Fruit fly (Drosophila melanogaster) whole organism, embryonic: ENCODE data around the gene CG13313.

Experiments used
- BEAF-32 ChIP-seq: fragments of 200-800 bp; sonication (Bioruptor generic); optimal IDR thresholded peaks from 3 replicates; lab custom pipeline; 2017; ENCODE audit warnings: missing biosample characterization, missing genetic modification characterization, mild to moderate bottlenecking, moderate library complexity, missing genetic modification reagents
- BtbVII ChIP-seq: fragments of 200-800 bp; sonication (Bioruptor generic); optimal IDR thresholded peaks from 3 replicates; lab custom pipeline; 2017; ENCODE audit warnings: missing biosample characterization, mild to moderate bottlenecking, missing genetic modification characterization
- CG10654 ChIP-seq: fragments of 200-800 bp; sonication (Bioruptor generic); optimal IDR thresholded peaks from 2 replicates; lab custom pipeline; 2016; ENCODE audit warnings: missing biosample characterization, missing genetic modification characterization
- CG11456 ChIP-seq: fragments of 200-800 bp; sonication (Bioruptor generic); IDR thresholded peaks from 3 replicates; pipeline ENCODE4 v1.3.6; 2022; ENCODE audit warnings: missing biosample characterization, missing genetic modification characterization
- CG12299 ChIP-seq: fragments of 200-800 bp; sonication (Bioruptor generic); optimal IDR thresholded peaks from 2 replicates; lab custom pipeline; 2018; ENCODE audit warnings: missing biosample characterization, mild to moderate bottlenecking, missing genetic modification characterization
- CG12769 ChIP-seq: fragments of 200-800 bp; sonication (Bioruptor generic); optimal IDR thresholded peaks from 2 replicates; lab custom pipeline; 2019; ENCODE audit warnings: missing biosample characterization, mild to moderate bottlenecking, missing genetic modification characterization, moderate library complexity
- CG14441 ChIP-seq: fragments of 200-800 bp; sonication (Bioruptor generic); IDR thresholded peaks from 2 replicates; pipeline ENCODE4 v1.3.6; 2022; ENCODE audit warnings: missing biosample characterization, missing genetic modification characterization
- CG14860 ChIP-seq: fragments of 200-800 bp; sonication (Bioruptor generic); IDR thresholded peaks from 3 replicates; pipeline ENCODE4 v1.3.6; 2022; ENCODE audit warnings: missing biosample characterization, missing genetic modification characterization; ENCODE audit not compliant: partially characterized antibody
- CG1603 ChIP-seq: fragments of 200-800 bp; sonication (Bioruptor generic); optimal IDR thresholded peaks from 2 replicates; lab custom pipeline; 2019; ENCODE audit warnings: missing biosample characterization, mild to moderate bottlenecking, missing genetic modification characterization, moderate library complexity
- CG30403 ChIP-seq: fragments of 200-800 bp; sonication (Bioruptor generic); optimal IDR thresholded peaks from 3 replicates; lab custom pipeline; 2016; ENCODE audit warnings: missing biosample characterization, missing genetic modification characterization
- CG31388 ChIP-seq: fragments of 200-800 bp; sonication (Bioruptor generic); optimal IDR thresholded peaks from 2 replicates; lab custom pipeline; 2016; ENCODE audit warnings: missing biosample characterization, missing genetic modification characterization
- CG31441 ChIP-seq: fragments of 200-800 bp; sonication (Bioruptor generic); IDR thresholded peaks from 2 replicates; pipeline ENCODE4 v1.3.6; 2022; ENCODE audit warnings: missing biosample characterization, missing genetic modification characterization
- CG34224 ChIP-seq: fragments of 200-800 bp; sonication (Bioruptor generic); IDR thresholded peaks from 3 replicates; pipeline ENCODE4 v1.3.6; 2022; ENCODE audit warnings: missing biosample characterization, missing genetic modification characterization; ENCODE audit not compliant: partially characterized antibody
- CG4617 ChIP-seq: fragments of 200-800 bp; sonication (Bioruptor generic); optimal IDR thresholded peaks from 3 replicates; lab custom pipeline; 2016; ENCODE audit warnings: missing biosample characterization, missing genetic modification characterization, borderline replicate concordance
- CG6654 ChIP-seq: fragments of 200-800 bp; sonication (Bioruptor generic); optimal IDR thresholded peaks from 2 replicates; lab custom pipeline; 2017; ENCODE audit warnings: missing biosample characterization, mild to moderate bottlenecking, missing genetic modification characterization
- CG6813 ChIP-seq: fragments of 200-800 bp; sonication (Bioruptor generic); optimal IDR thresholded peaks from 2 replicates; lab custom pipeline; 2017; ENCODE audit warnings: missing biosample characterization, missing genetic modification characterization, mild to moderate bottlenecking, moderate library complexity, missing genetic modification reagents
- CG8089 ChIP-seq: fragments of 200-800 bp; sonication (Bioruptor generic); optimal IDR thresholded peaks from 3 replicates; lab custom pipeline; 2016; ENCODE audit warnings: missing biosample characterization, missing genetic modification characterization
- CG8478 ChIP-seq: fragments of >200 bp; optimal IDR thresholded peaks from 2 replicates; lab custom pipeline; 2018
- CrebB ChIP-seq: fragments of 200-800 bp; sonication (Bioruptor generic); optimal IDR thresholded peaks from 3 replicates; lab custom pipeline; 2018; ENCODE audit warnings: missing biosample characterization, mild to moderate bottlenecking, missing genetic modification characterization
- Dp ChIP-seq: fragments of 200-800 bp; sonication (Bioruptor generic); optimal IDR thresholded peaks from 2 replicates; lab custom pipeline; 2018; ENCODE audit warnings: missing biosample characterization, mild to moderate bottlenecking, missing genetic modification characterization, moderate library complexity
- Dref ChIP-seq: fragments of 200-800 bp; sonication (Bioruptor generic); IDR thresholded peaks from 2 replicates; pipeline ENCODE4 v1.3.6; 2022; ENCODE audit warnings: missing biosample characterization, missing genetic modification characterization
- ERR ChIP-seq: fragments of 200-800 bp; sonication (Bioruptor generic); optimal IDR thresholded peaks from 2 replicates; lab custom pipeline; 2016; ENCODE audit warnings: missing biosample characterization, missing genetic modification characterization
- Fer1 ChIP-seq: fragments of 200-800 bp; sonication (Bioruptor generic); optimal IDR thresholded peaks from 2 replicates; lab custom pipeline; 2017; ENCODE audit warnings: missing biosample characterization, mild to moderate bottlenecking, missing genetic modification characterization
- Opbp ChIP-seq: fragments of 200-800 bp; sonication (Bioruptor generic); IDR thresholded peaks from 3 replicates; pipeline ENCODE4 v1.3.6; 2022; ENCODE audit warnings: missing biosample characterization, missing genetic modification characterization; ENCODE audit not compliant: partially characterized antibody
- Scr ChIP-seq: fragments of 200-800 bp; sonication (Bioruptor generic); IDR thresholded peaks from 2 replicates; pipeline ENCODE4 v1.3.6; 2022; ENCODE audit warnings: missing biosample characterization, missing genetic modification characterization; ENCODE audit not compliant: partially characterized antibody
- Sry-δ ChIP-seq: fragments of 200-800 bp; sonication (Bioruptor generic); optimal IDR thresholded peaks from 2 replicates; lab custom pipeline; 2016; ENCODE audit warnings: missing biosample characterization, missing genetic modification characterization
- Xrp1 ChIP-seq: fragments of 200-800 bp; sonication (Bioruptor generic); IDR thresholded peaks from 2 replicates; pipeline ENCODE4 v1.3.6; 2022; ENCODE audit warnings: missing biosample characterization, missing genetic modification characterization
- ac ChIP-seq: fragments of 200-800 bp; sonication (Bioruptor generic); optimal IDR thresholded peaks from 3 replicates; lab custom pipeline; 2017; ENCODE audit warnings: missing biosample characterization, mild to moderate bottlenecking, missing genetic modification characterization
- amos ChIP-seq: fragments of 200-800 bp; sonication (Bioruptor generic); IDR thresholded peaks from 2 replicates; pipeline ENCODE4 v1.3.6; 2022; ENCODE audit warnings: missing biosample characterization, missing genetic modification characterization; ENCODE audit not compliant: partially characterized antibody
- bbx ChIP-seq: fragments of 200-800 bp; sonication (Bioruptor generic); IDR thresholded peaks from 2 replicates; pipeline ENCODE4 v1.3.6; 2022; ENCODE audit warnings: missing biosample characterization, missing genetic modification characterization; ENCODE audit not compliant: partially characterized antibody
- br ChIP-seq: fragments of >200 bp; optimal IDR thresholded peaks from 2 replicates; lab custom pipeline; 2017
- cg ChIP-seq: fragments of 200-800 bp; sonication (Bioruptor generic); optimal IDR thresholded peaks from 3 replicates; lab custom pipeline; 2019; ENCODE audit warnings: missing biosample characterization, mild to moderate bottlenecking, missing genetic modification characterization, moderate library complexity
- crp ChIP-seq, 2 experiments: fragments of 200-800 bp; sonication (Bioruptor generic); optimal IDR thresholded peaks; 2 replicates in 1 of 2; 3 replicates in 1 of 2; lab custom pipeline; 2017; ENCODE audit warnings: missing biosample characterization in 2 of 2, missing genetic modification characterization in 2 of 2, mild to moderate bottlenecking in 1 of 2, moderate library complexity in 1 of 2
- eve ChIP-seq, 2 experiments: fragments of >200 bp; optimal IDR thresholded peaks; 2 replicates each; lab custom pipeline; 2017; ENCODE audit warnings: missing biosample characterization in 2 of 2, missing genetic modification characterization in 2 of 2
- gro ChIP-seq: fragments of 200-800 bp; sonication (Bioruptor generic); optimal IDR thresholded peaks from 2 replicates; lab custom pipeline; 2016; ENCODE audit warnings: missing biosample characterization, missing genetic modification characterization
- hbn ChIP-seq: fragments of 200-800 bp; sonication (Bioruptor generic); IDR thresholded peaks from 2 replicates; pipeline ENCODE4 v1.3.6; 2022; ENCODE audit warnings: missing biosample characterization, missing genetic modification characterization; ENCODE audit not compliant: partially characterized antibody
- jumu ChIP-seq: fragments of 200-800 bp; sonication (Bioruptor generic); optimal IDR thresholded peaks from 3 replicates; lab custom pipeline; 2016; ENCODE audit warnings: missing biosample characterization, missing genetic modification characterization
- knrl ChIP-seq: fragments of 200-800 bp; sonication (Bioruptor generic); IDR thresholded peaks from 3 replicates; pipeline ENCODE4 v1.3.6; 2022; ENCODE audit warnings: missing biosample characterization, missing genetic modification characterization; ENCODE audit not compliant: partially characterized antibody
- nau ChIP-seq: fragments of 200-800 bp; sonication (Bioruptor generic); optimal IDR thresholded peaks from 3 replicates; lab custom pipeline; 2017; ENCODE audit warnings: missing biosample characterization, mild to moderate bottlenecking, missing genetic modification characterization, missing genetic modification reagents
- nerfin-2 ChIP-seq: fragments of 200-800 bp; sonication (Bioruptor generic); IDR thresholded peaks from 2 replicates; pipeline ENCODE4 v1.3.6; 2022; ENCODE audit warnings: missing biosample characterization, missing genetic modification characterization; ENCODE audit not compliant: partially characterized antibody
- nom ChIP-seq: fragments of 200-800 bp; sonication (Bioruptor generic); optimal IDR thresholded peaks from 2 replicates; lab custom pipeline; 2017; ENCODE audit warnings: missing biosample characterization, missing genetic modification characterization, mild to moderate bottlenecking, moderate library complexity, missing genetic modification reagents
- pzg ChIP-seq: fragments of 200-800 bp; sonication (Bioruptor generic); optimal IDR thresholded peaks from 3 replicates; lab custom pipeline; 2018; ENCODE audit warnings: missing biosample characterization, mild to moderate bottlenecking, missing genetic modification characterization, moderate library complexity
- sd ChIP-seq: fragments of 200-800 bp; sonication (Bioruptor generic); optimal IDR thresholded peaks from 3 replicates; lab custom pipeline; 2018; ENCODE audit warnings: missing biosample characterization, mild to moderate bottlenecking, missing genetic modification characterization, moderate library complexity
- sens ChIP-seq: fragments of 200-800 bp; sonication (Bioruptor generic); peaks from one replicate; lab custom pipeline; 2016; ENCODE audit warnings: missing biosample characterization, missing genetic modification characterization
- stwl ChIP-seq: fragments of 200-800 bp; sonication (Bioruptor generic); optimal IDR thresholded peaks from 3 replicates; lab custom pipeline; 2018; ENCODE audit warnings: missing biosample characterization, mild to moderate bottlenecking, missing genetic modification characterization, moderate library complexity
- trem ChIP-seq: fragments of 200-800 bp; optimal IDR thresholded peaks from 3 replicates; lab custom pipeline; 2019; ENCODE audit warnings: missing biosample characterization, mild to moderate bottlenecking, missing genetic modification characterization, moderate library complexity
- z ChIP-seq: fragments of 200-800 bp; sonication (Bioruptor generic); IDR thresholded peaks from 3 replicates; pipeline ENCODE4 v1.3.6; 2022; ENCODE audit warnings: missing biosample characterization, missing genetic modification characterization
- zen2 ChIP-seq: fragments of 200-800 bp; sonication (Bioruptor generic); IDR thresholded peaks from 3 replicates; pipeline ENCODE4 v1.3.6; 2022; ENCODE audit warnings: missing biosample characterization, missing genetic modification characterization; ENCODE audit not compliant: partially characterized antibody

CG13313 gene

DNA sequence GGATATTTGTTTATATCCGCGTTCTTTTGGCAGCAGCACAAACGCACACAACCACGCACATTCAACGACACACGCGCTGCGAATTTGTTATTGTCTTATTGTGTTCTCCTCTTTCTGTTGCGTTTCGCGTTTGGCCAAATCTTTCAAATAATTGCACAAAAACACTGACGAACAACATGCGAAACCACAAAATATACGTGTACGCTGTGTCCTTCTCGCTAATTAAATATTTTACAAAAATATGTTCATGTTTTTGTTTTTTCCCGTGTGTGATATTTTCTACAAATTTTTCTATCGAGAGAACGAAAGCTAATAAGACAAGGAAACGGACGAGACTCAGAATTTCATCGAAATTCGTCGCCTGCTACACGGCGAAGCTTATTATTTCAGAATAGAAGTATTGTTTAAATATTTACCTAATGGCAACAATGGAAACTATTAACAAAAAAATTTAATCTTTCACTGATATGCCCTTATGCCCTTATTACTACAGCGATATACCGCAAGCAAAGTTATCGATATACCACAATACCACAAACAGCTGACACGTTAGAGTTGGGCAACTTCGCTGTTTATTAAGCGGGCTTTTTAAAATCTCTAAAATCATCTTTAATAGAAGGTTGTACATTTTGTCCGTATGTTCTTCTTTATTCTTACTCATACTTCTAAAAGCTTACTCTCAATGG lies 4.6 kb upstream of the CG13313 start, which contains the start of the genes CG43783 and orb2 (continued):
- TF ChIP-seq CG31388 (GFP tag; lab: Kevin White, UChicago) (no peak), knrl (peak; percentile 23; the same call in 2 of the 3 replicates), Dp (peak; percentile 85), CG12769 (no peak), nerfin-2 (peak; percentile 46; the same call in 1 of the 2 replicates), CG31441 (GFP tag; lab: Robert Waterston, UW) (no peak), eve (GFP tag; optimal IDR thresholded peaks at IDR 0.05; lab: Kevin White, UChicago) (no peak), CG14860 (GFP tag; lab: Robert Waterston, UW) (peak; percentile 56; the same call in 2 of the 3 replicates), Opbp (GFP tag; lab: Robert Waterston, UW) (peak; percentile 70; the same call in 2 of the 3 replicates), zen2 (peak; percentile 55; the same call in 2 of the 3 replicates), CG1603 (tag; lab: Kevin White, UChicago) (peak; percentile 9), hbn (GFP tag; lab: Robert Waterston, UW) (peak; percentile 57), sens (GFP tag; lab: Kevin White, UChicago) (peak; percentile 62), amos (peak; percentile 58; the same call in 1 of the 2 replicates), pzg (peak; percentile 53), BtbVII (GFP tag; lab: Kevin White, UChicago) (no peak), CG6813 (GFP tag; lab: Kevin White, UChicago) (no peak), CG12299 (tag; lab: Kevin White, UChicago) (no peak), nau (GFP tag; lab: Kevin White, UChicago) (no peak), cg (GFP tag; lab: Kevin White, UChicago) (peak; percentile 39), CG6654 (GFP tag; lab: Kevin White, UChicago) (no peak), gro (GFP tag; lab: Kevin White, UChicago) (peak; percentile 4), crp (GFP tag; optimal IDR thresholded peaks at IDR 0.05; lab: Kevin White, UChicago) (peak; percentile 26 to 89), BEAF-32 (GFP tag; lab: Kevin White, UChicago) (peak; percentile 63), nom (GFP tag; lab: Kevin White, UChicago) (no peak), ac (GFP tag; lab: Kevin White, UChicago) (no peak), Dref (GFP tag; lab: Robert Waterston, UW) (peak; percentile 80), trem (peak; percentile 40), Xrp1 (GFP tag; lab: Robert Waterston, UW) (no peak), CrebB (tag; lab: Kevin White, UChicago) (no peak), CG8478 (lab: Kevin White, UChicago) (no peak), CG4617 (GFP tag; lab: Kevin White, UChicago) (peak; percentile 32), Scr (GFP tag; lab: Robert Waterston, UW) (peak; percentile 60), CG14441 (GFP tag; lab: Robert Waterston, UW) (no peak), sd (tag; lab: Kevin White, UChicago) (peak; percentile 21), CG10654 (GFP tag; lab: Kevin White, UChicago) (no peak), bbx (GFP tag; lab: Robert Waterston, UW) (peak; percentile 63; the same call in 1 of the 2 replicates), CG34224 (GFP tag; lab: Robert Waterston, UW) (peak; percentile 77), ERR (GFP tag; lab: Kevin White, UChicago) (no peak), CG30403 (GFP tag; lab: Kevin White, UChicago) (no peak), Fer1 (GFP tag; lab: Kevin White, UChicago) (no peak), CG8089 (GFP tag; lab: Kevin White, UChicago) (no peak), z (GFP tag; lab: Robert Waterston, UW) (no peak), jumu (GFP tag; lab: Kevin White, UChicago) (no peak), CG11456 (GFP tag; lab: Robert Waterston, UW) (no peak), Sry-δ (peak; percentile 71), stwl (peak; percentile 55), br (lab: Kevin White, UChicago) (no peak)
